Worm (Caenorhabditis elegans) whole organism, L3 larva: ENCODE measurements around the gene F40F8.3.

Source experiments
- R02D3.7 ChIP-seq: fragments of 150-350 bp; optimal IDR thresholded peaks from 2 replicates; lab custom pipeline; 2014; ENCODE audit warnings: missing biosample characterization, missing genetic modification characterization
- ZK546.5 ChIP-seq: sonication (generic microtip); optimal IDR thresholded peaks from 2 replicates; lab custom pipeline; 2017; ENCODE audit warnings: missing biosample characterization, missing genetic modification characterization
- ama-1 ChIP-seq: fragments of 150-350 bp; optimal IDR thresholded peaks from 2 replicates; lab custom pipeline; 2018
- ceh-28 ChIP-seq: fragments of 150-350 bp; optimal IDR thresholded peaks from 2 replicates; lab custom pipeline; 2014; ENCODE audit warnings: missing biosample characterization, missing genetic modification reagents, missing genetic modification characterization
- ceh-82 ChIP-seq: fragments of 150-350 bp; optimal IDR thresholded peaks from 2 replicates; lab custom pipeline; 2014; ENCODE audit warnings: missing biosample characterization, missing genetic modification characterization
- daf-12 ChIP-seq: fragments of 150-350 bp; optimal IDR thresholded peaks from 2 replicates; lab custom pipeline; 2014; ENCODE audit warnings: missing biosample characterization, missing genetic modification reagents, missing genetic modification characterization
- egl-27 ChIP-seq: sonication (generic microtip); optimal IDR thresholded peaks from 4 replicates; lab custom pipeline; 2017; ENCODE audit warnings: missing biosample characterization, missing genetic modification reagents, missing genetic modification characterization
- egl-5 ChIP-seq: fragments of 150-350 bp; optimal IDR thresholded peaks from 2 replicates; lab custom pipeline; 2017; ENCODE audit warnings: missing biosample characterization, missing genetic modification reagents, missing genetic modification characterization, inconsistent platforms
- elt-1 ChIP-seq: fragments of 150-350 bp; optimal IDR thresholded peaks from 2 replicates; lab custom pipeline; 2014; ENCODE audit warnings: missing biosample characterization, missing genetic modification characterization
- elt-2 ChIP-seq: sonication (generic microtip); optimal IDR thresholded peaks from 2 replicates; lab custom pipeline; 2016; ENCODE audit warnings: missing genetic modification reagents, mild to moderate bottlenecking, missing genetic modification characterization, missing compliant biosample characterization
- elt-3 ChIP-seq, 3 experiments: fragments of 150-350 bp in 1 of 3; sonication (generic microtip) in 2 of 3; optimal IDR thresholded peaks; 2 replicates in 2 of 3; 4 replicates in 1 of 3; lab custom pipeline; 2014 to 2017; ENCODE audit warnings: missing biosample characterization in 3 of 3, missing genetic modification characterization in 3 of 3
- fkh-10 ChIP-seq: sonication (generic microtip); optimal IDR thresholded peaks from 2 replicates; lab custom pipeline; 2017; ENCODE audit warnings: missing biosample characterization, missing genetic modification reagents, missing genetic modification characterization
- fkh-2 ChIP-seq: fragments of 150-350 bp; optimal IDR thresholded peaks from 2 replicates; lab custom pipeline; 2014; ENCODE audit warnings: missing biosample characterization, missing genetic modification reagents, missing genetic modification characterization
- fos-1 ChIP-seq: fragments of 150-350 bp; optimal IDR thresholded peaks from 2 replicates; lab custom pipeline; 2014; ENCODE audit warnings: missing biosample characterization, missing genetic modification characterization
- hmg-11 ChIP-seq: sonication (generic microtip); optimal IDR thresholded peaks from 2 replicates; lab custom pipeline; 2016; ENCODE audit warnings: missing genetic modification characterization, missing compliant biosample characterization
- jun-1 ChIP-seq: fragments of 150-350 bp; optimal IDR thresholded peaks from 2 replicates; lab custom pipeline; 2014; ENCODE audit warnings: missing biosample characterization, missing genetic modification reagents, missing genetic modification characterization
- lin-15B ChIP-seq: fragments of 150-350 bp; optimal IDR thresholded peaks from 2 replicates; lab custom pipeline; 2014; ENCODE audit warnings: missing biosample characterization, missing genetic modification characterization
- lin-39 ChIP-seq: fragments of 150-350 bp; optimal IDR thresholded peaks from 2 replicates; lab custom pipeline; 2018; ENCODE audit warnings: missing biosample characterization, missing genetic modification reagents, missing genetic modification characterization
- lsy-12 ChIP-seq: sonication (generic microtip); optimal IDR thresholded peaks from 2 replicates; lab custom pipeline; 2016; ENCODE audit warnings: mild to moderate bottlenecking, missing genetic modification characterization, missing compliant biosample characterization
- nfya-1 ChIP-seq: sonication (generic microtip); optimal IDR thresholded peaks from 2 replicates; lab custom pipeline; 2017; ENCODE audit warnings: missing genetic modification characterization, mild to moderate bottlenecking, missing compliant biosample characterization, antibody characterized with exemption, moderate library complexity; ENCODE audit not compliant: insufficient read depth
- nhr-11 ChIP-seq: fragments of 150-350 bp; optimal IDR thresholded peaks from 2 replicates; lab custom pipeline; 2014; ENCODE audit warnings: missing biosample characterization, missing genetic modification characterization
- nhr-12 ChIP-seq: fragments of 150-350 bp; optimal IDR thresholded peaks from 2 replicates; lab custom pipeline; 2014; ENCODE audit warnings: missing biosample characterization, missing genetic modification characterization
- nhr-25 ChIP-seq: sonication (generic microtip); optimal IDR thresholded peaks from 2 replicates; lab custom pipeline; 2017; ENCODE audit warnings: missing biosample characterization, missing genetic modification characterization
- nhr-28 ChIP-seq: fragments of 150-350 bp; optimal IDR thresholded peaks from 2 replicates; lab custom pipeline; 2014; ENCODE audit warnings: missing biosample characterization, missing genetic modification characterization
- nhr-43 ChIP-seq: sonication (generic microtip); optimal IDR thresholded peaks from 2 replicates; lab custom pipeline; 2016; ENCODE audit warnings: mild to moderate bottlenecking, missing genetic modification characterization, missing compliant biosample characterization; ENCODE audit not compliant: poor library complexity, severe bottlenecking
- nhr-77 ChIP-seq: fragments of 150-350 bp; optimal IDR thresholded peaks from 2 replicates; lab custom pipeline; 2014; ENCODE audit warnings: missing biosample characterization, missing genetic modification characterization
- pha-4 ChIP-seq: fragments of 150-350 bp; optimal IDR thresholded peaks from 2 replicates; lab custom pipeline; 2014; ENCODE audit warnings: missing biosample characterization, missing genetic modification reagents, missing genetic modification characterization
- sea-2 ChIP-seq: fragments of 150-350 bp; sonication (generic microtip); optimal IDR thresholded peaks from 4 replicates; lab custom pipeline; 2014; ENCODE audit warnings: missing biosample characterization, missing genetic modification reagents, missing genetic modification characterization
- skn-1 ChIP-seq: fragments of 150-350 bp; optimal IDR thresholded peaks from 2 replicates; lab custom pipeline; 2014; ENCODE audit warnings: missing biosample characterization, missing genetic modification characterization
- snpc-4 ChIP-seq: fragments of 150-350 bp; optimal IDR thresholded peaks from 2 replicates; lab custom pipeline; 2014; ENCODE audit warnings: missing biosample characterization, missing genetic modification characterization
- tbx-2 ChIP-seq: sonication (generic microtip); optimal IDR thresholded peaks from 2 replicates; lab custom pipeline; 2016; ENCODE audit warnings: mild to moderate bottlenecking, missing genetic modification characterization, missing compliant biosample characterization
- unc-39 ChIP-seq: sonication (generic microtip); optimal IDR thresholded peaks from 4 replicates; lab custom pipeline; 2017; ENCODE audit warnings: missing biosample characterization, missing genetic modification characterization
- unc-62 ChIP-seq: fragments of 150-350 bp; sonication (generic microtip); optimal IDR thresholded peaks from 4 replicates; lab custom pipeline; 2014; ENCODE audit warnings: missing biosample characterization, missing genetic modification reagents, missing genetic modification characterization
- zag-1 ChIP-seq: fragments of 150-350 bp; optimal IDR thresholded peaks from 2 replicates; lab custom pipeline; 2014; ENCODE audit warnings: missing biosample characterization, missing genetic modification characterization
- ztf-11 ChIP-seq: fragments of 150-350 bp; optimal IDR thresholded peaks from 2 replicates; lab custom pipeline; 2014; ENCODE audit warnings: missing biosample characterization, missing genetic modification characterization

F40F8.3 gene

ce11 chrII:11156160-11156559 is 27.1 kb downstream of the F40F8.3 start:
- TF ChIP-seq unc-39 (tag; lab: Kevin White, UChicago) = no peak
- no peak for TF ChIP-seq sea-2 (GFP tag; lab: Kevin White, UChicago)
- TF ChIP-seq ZK546.5 (tag; lab: Kevin White, UChicago) = no peak
- no peak for TF ChIP-seq lsy-12 (tag; lab: Kevin White, UChicago)
- TF ChIP-seq elt-2 = peak; percentile 53
- peak; percentile 18 for TF ChIP-seq jun-1 (tag; lab: Kevin White, UChicago)
- no peak for TF ChIP-seq nhr-12 (tag; lab: Kevin White, UChicago)
- TF ChIP-seq ceh-28 (tag; lab: Kevin White, UChicago) = no peak
- TF ChIP-seq fkh-10 (GFP tag; lab: Kevin White, UChicago) = no peak
- peak; percentile 65 for TF ChIP-seq pha-4 (tag; lab: Kevin White, UChicago)
- TF ChIP-seq daf-12 (tag; lab: Kevin White, UChicago) = no peak
- TF ChIP-seq zag-1 = no peak
- TF ChIP-seq ceh-82 (tag; lab: Kevin White, UChicago) = no peak
- no peak for TF ChIP-seq tbx-2 (tag; lab: Kevin White, UChicago)
- TF ChIP-seq fos-1 (tag; lab: Kevin White, UChicago) = no peak
- TF ChIP-seq snpc-4 (tag; lab: Kevin White, UChicago) = no peak

- TF ChIP-seq lin-39 (tag; lab: Kevin White, UChicago) (peak; percentile 58), elt-2 (peak; percentile 56), elt-1 (tag; lab: Kevin White, UChicago) (no peak), pha-4 (tag; lab: Kevin White, UChicago) (peak; percentile 12), nfya-1 (tag; lab: Kevin White, UChicago) (peak; percentile 42), nhr-12 (tag; lab: Kevin White, UChicago) (no peak), nhr-43 (peak; percentile 33), zag-1 (no peak), nhr-25 (tag; lab: Kevin White, UChicago) (peak; percentile 42), R02D3.7 (tag; lab: Kevin White, UChicago) (peak; percentile 3), sea-2 (GFP tag; lab: Kevin White, UChicago) (no peak), ceh-82 (tag; lab: Kevin White, UChicago) (peak; percentile 12), unc-62 (GFP tag; lab: Kevin White, UChicago) (peak; percentile 11), ztf-11 (tag; lab: Kevin White, UChicago) (no peak), snpc-4 (tag; lab: Kevin White, UChicago) (peak; percentile 3), nhr-28 (tag; lab: Kevin White, UChicago) (no peak), lsy-12 (tag; lab: Kevin White, UChicago) (no peak), hmg-11 (tag; lab: Kevin White, UChicago) (peak; percentile 77), jun-1 (tag; lab: Kevin White, UChicago) (peak; percentile 32)
Observed at ce11 chrII:11157660-11158059, 28.6 kb downstream of the F40F8.3 start.

- TF ChIP-seq daf-12 (tag; lab: Kevin White, UChicago) (no peak), nhr-25 (tag; lab: Kevin White, UChicago) (peak; percentile 26)
Observed at ce11 chrII:11161675-11162074, 32.6 kb downstream of the F40F8.3 start.

ce11 chrII:11162390-11162789 is 33.3 kb downstream of the F40F8.3 start, which contains the start of gene ptr-13:
Gene ptr-13 (minus strand): TSS chrII:11162481.
- no peak for TF ChIP-seq ama-1
- TF ChIP-seq ztf-11 (tag; lab: Kevin White, UChicago) = no peak
- peak in 1 of 3 experiments; percentile 24 for TF ChIP-seq elt-3 (tag; optimal IDR thresholded peaks at IDR 0.05; lab: Kevin White, UChicago)
- no peak for TF ChIP-seq fkh-2 (tag; lab: Kevin White, UChicago)
- TF ChIP-seq skn-1 (tag; lab: Kevin White, UChicago) = no peak

ce11 chrII:11163291-11163690 is 34.2 kb downstream of the F40F8.3 start:
- TF ChIP-seq nhr-11 = no peak
- TF ChIP-seq nfya-1 (tag; lab: Kevin White, UChicago) = no peak
- no peak for TF ChIP-seq egl-27
- TF ChIP-seq nhr-77 (tag; lab: Kevin White, UChicago) = no peak
- no peak for TF ChIP-seq nhr-25 (tag; lab: Kevin White, UChicago)
- no peak for TF ChIP-seq lin-15B
- no peak for TF ChIP-seq snpc-4 (tag; lab: Kevin White, UChicago)
- no peak for TF ChIP-seq jun-1 (tag; lab: Kevin White, UChicago)
- no peak for TF ChIP-seq egl-5 (tag; lab: Kevin White, UChicago)
- no peak for TF ChIP-seq lsy-12 (tag; lab: Kevin White, UChicago)
- TF ChIP-seq elt-3 (tag; optimal IDR thresholded peaks at IDR 0.05; lab: Kevin White, UChicago) = no peak
- no peak for TF ChIP-seq fos-1 (tag; lab: Kevin White, UChicago)
- TF ChIP-seq, all 47 proteins: peak for 0
